Fruit fly (Drosophila melanogaster) whole organism, pupa: ENCODE data around the gene Agpat4.

Source experiments
- CG10348 ChIP-seq: fragments of 200-800 bp; sonication (Bioruptor generic); IDR thresholded peaks from 2 replicates; pipeline ENCODE4 v1.3.6; 2022; ENCODE audit warnings: missing biosample characterization, missing genetic modification characterization
- CG12605 ChIP-seq: fragments of 200-800 bp; sonication (Bioruptor generic); IDR thresholded peaks from 2 replicates; pipeline ENCODE4 v1.3.6; 2022; ENCODE audit warnings: missing biosample characterization, missing genetic modification characterization
- CG13204 ChIP-seq: fragments of 200-800 bp; sonication (Bioruptor generic); optimal IDR thresholded peaks from 2 replicates; lab custom pipeline; 2018; ENCODE audit warnings: missing biosample characterization, mild to moderate bottlenecking, missing genetic modification characterization, moderate library complexity
- CG14655 ChIP-seq: fragments of 200-800 bp; sonication (Bioruptor generic); optimal IDR thresholded peaks from 3 replicates; lab custom pipeline; 2017; ENCODE audit warnings: mild to moderate bottlenecking, missing biosample characterization, missing genetic modification reagents, missing genetic modification characterization
- CG15710 ChIP-seq: fragments of 200-800 bp; sonication (Bioruptor generic); optimal IDR thresholded peaks from 2 replicates; lab custom pipeline; 2018; ENCODE audit warnings: missing biosample characterization, mild to moderate bottlenecking, missing genetic modification characterization, moderate library complexity
- CG17806 ChIP-seq: fragments of 200-800 bp; sonication (Bioruptor generic); optimal IDR thresholded peaks from 2 replicates; lab custom pipeline; 2018; ENCODE audit warnings: missing biosample characterization, mild to moderate bottlenecking, missing genetic modification characterization, moderate library complexity
- CG32121 ChIP-seq: fragments of 200-800 bp; sonication (Bioruptor generic); IDR thresholded peaks from 2 replicates; pipeline ENCODE4 v1.3.6; 2022; ENCODE audit warnings: missing biosample characterization, missing genetic modification characterization
- CG34367 ChIP-seq: fragments of 200-800 bp; sonication (Bioruptor generic); optimal IDR thresholded peaks from 2 replicates; lab custom pipeline; 2018; ENCODE audit warnings: missing biosample characterization, mild to moderate bottlenecking, missing genetic modification characterization
- CG4496 ChIP-seq: fragments of 200-800 bp; sonication (Bioruptor generic); IDR thresholded peaks from 3 replicates; pipeline ENCODE4 v1.3.6; 2022; ENCODE audit warnings: missing biosample characterization, missing genetic modification characterization
- CG8159 ChIP-seq: fragments of 200-800 bp; sonication (Bioruptor generic); optimal IDR thresholded peaks from 3 replicates; lab custom pipeline; 2018; ENCODE audit warnings: missing biosample characterization, mild to moderate bottlenecking, missing genetic modification characterization, moderate library complexity
- CG8301 ChIP-seq: fragments of 200-800 bp; sonication (Bioruptor generic); optimal IDR thresholded peaks from 2 replicates; lab custom pipeline; 2018; ENCODE audit warnings: missing biosample characterization, mild to moderate bottlenecking, missing genetic modification characterization
- CG9948 ChIP-seq: fragments of 200-800 bp; sonication (Bioruptor generic); optimal IDR thresholded peaks from 2 replicates; lab custom pipeline; 2018; ENCODE audit warnings: missing biosample characterization, mild to moderate bottlenecking, missing genetic modification characterization, moderate library complexity
- D1 ChIP-seq: fragments of 200-800 bp; sonication (Bioruptor generic); optimal IDR thresholded peaks from 2 replicates; lab custom pipeline; 2018; ENCODE audit warnings: missing biosample characterization, mild to moderate bottlenecking, missing genetic modification characterization, moderate library complexity
- EcR ChIP-seq: fragments of 200-800 bp; sonication (Bioruptor generic); optimal IDR thresholded peaks from 3 replicates; lab custom pipeline; 2019; ENCODE audit warnings: missing biosample characterization, missing genetic modification characterization, mild to moderate bottlenecking, moderate library complexity, missing genetic modification reagents
- Ets98B ChIP-seq: fragments of 200-800 bp; sonication (Bioruptor generic); IDR thresholded peaks from 2 replicates; pipeline ENCODE4 v1.3.6; 2022; ENCODE audit warnings: missing biosample characterization, missing genetic modification characterization
- Pif1A ChIP-seq: fragments of 200-800 bp; sonication (Bioruptor generic); optimal IDR thresholded peaks from 3 replicates; lab custom pipeline; 2016; ENCODE audit warnings: missing biosample characterization, missing genetic modification characterization
- Pif1B ChIP-seq: fragments of 200-800 bp; sonication (Bioruptor generic); optimal IDR thresholded peaks from 3 replicates; lab custom pipeline; 2016; ENCODE audit warnings: missing biosample characterization, missing genetic modification characterization
- Snoo ChIP-seq: fragments of 200-800 bp; sonication (Bioruptor generic); optimal IDR thresholded peaks from 3 replicates; lab custom pipeline; 2017; ENCODE audit warnings: missing biosample characterization, mild to moderate bottlenecking, missing genetic modification characterization, inconsistent platforms
- fd96Ca ChIP-seq: fragments of 200-800 bp; sonication (Bioruptor generic); IDR thresholded peaks from 3 replicates; pipeline ENCODE4 v1.3.6; 2022; ENCODE audit warnings: missing biosample characterization, missing genetic modification characterization
- gl ChIP-seq: fragments of 200-800 bp; sonication (Bioruptor generic); optimal IDR thresholded peaks from 2 replicates; lab custom pipeline; 2018; ENCODE audit warnings: missing biosample characterization, mild to moderate bottlenecking, missing genetic modification characterization
- rn ChIP-seq: fragments of 200-800 bp; sonication (Bioruptor generic); IDR thresholded peaks from 2 replicates; pipeline ENCODE4 v1.3.6; 2022; ENCODE audit warnings: missing biosample characterization, missing genetic modification characterization

Gene Agpat4

DNA sequence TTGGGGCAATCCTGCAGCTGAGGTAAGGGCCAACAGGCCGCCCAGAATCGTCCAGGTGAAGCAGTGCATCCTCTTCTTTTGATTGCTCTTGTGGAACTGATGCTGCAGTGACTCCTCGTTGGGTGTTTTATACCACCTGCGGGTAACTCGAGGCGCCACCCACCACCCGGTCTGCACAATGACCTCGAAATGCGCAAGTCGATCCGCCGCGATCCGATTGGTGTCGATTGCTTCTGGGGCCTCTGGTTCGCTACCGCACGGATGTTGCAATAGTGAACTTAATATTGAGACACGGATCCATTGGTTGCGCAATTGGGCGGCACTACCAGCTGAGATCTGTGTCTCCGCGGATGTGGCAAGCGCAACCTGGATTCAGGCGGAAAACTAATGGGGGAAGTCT lies 14.1 kb downstream of the Agpat4 start, which contains the start of gene Cpr72Ec:
Gene Cpr72Ec (minus strand): TSS at position 101 of the 400 bp plus-strand sequence.
- TF ChIP-seq CG14655 (GFP tag; lab: Kevin White, UChicago) (no peak), CG12605 (GFP tag; lab: Robert Waterston, UW) (no peak), D1 (tag; lab: Kevin White, UChicago) (no peak), CG17806 (tag; lab: Kevin White, UChicago) (no peak), CG4496 (no peak), CG8159 (no peak), gl (tag; lab: Kevin White, UChicago) (no peak), EcR (GFP tag; lab: Kevin White, UChicago) (no peak), rn (GFP tag; lab: Robert Waterston, UW) (no peak), Ets98B (GFP tag; lab: Robert Waterston, UW) (no peak), CG13204 (GFP tag; lab: Kevin White, UChicago) (no peak)

DNA sequence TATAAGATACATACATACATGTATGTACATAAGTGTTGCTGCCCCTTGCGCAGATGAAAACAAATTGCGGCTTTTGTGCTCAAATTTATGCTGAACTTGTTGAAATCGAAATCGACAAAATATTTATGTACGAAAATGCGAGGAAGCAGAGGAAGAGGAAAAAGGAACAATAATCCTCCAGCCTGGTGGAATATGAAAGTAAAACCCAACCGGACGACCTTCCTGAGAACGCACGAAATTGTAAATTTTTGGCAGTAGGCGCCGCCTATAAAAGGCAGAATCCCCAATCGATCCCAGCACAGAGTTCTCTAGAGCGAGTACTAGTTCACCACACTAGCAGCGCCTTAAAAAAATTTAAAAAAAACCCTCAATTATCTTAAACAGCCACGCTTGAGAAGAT lies 16.8 kb downstream of the Agpat4 start, which contains the start of gene Cpr72Eb:
Gene Cpr72Eb (plus strand): TSS at position 301 of the 400 bp plus-strand sequence.
- TF ChIP-seq fd96Ca (no peak), Pif1A (no peak), CG9948 (tag; lab: Kevin White, UChicago) (no peak), rn (GFP tag; lab: Robert Waterston, UW) (no peak), CG15710 (tag; lab: Kevin White, UChicago) (no peak), CG14655 (GFP tag; lab: Kevin White, UChicago) (no peak), Pif1B (no peak), CG17806 (tag; lab: Kevin White, UChicago) (no peak), Ets98B (GFP tag; lab: Robert Waterston, UW) (no peak), gl (tag; lab: Kevin White, UChicago) (no peak), D1 (tag; lab: Kevin White, UChicago) (no peak), CG8159 (no peak), CG13204 (GFP tag; lab: Kevin White, UChicago) (no peak), CG10348 (no peak), CG8301 (tag; lab: Kevin White, UChicago) (no peak), CG4496 (no peak), CG34367 (tag; lab: Kevin White, UChicago) (no peak), CG32121 (no peak)
- TF ChIP-seq, all 21 proteins: peak for 0

DNA sequence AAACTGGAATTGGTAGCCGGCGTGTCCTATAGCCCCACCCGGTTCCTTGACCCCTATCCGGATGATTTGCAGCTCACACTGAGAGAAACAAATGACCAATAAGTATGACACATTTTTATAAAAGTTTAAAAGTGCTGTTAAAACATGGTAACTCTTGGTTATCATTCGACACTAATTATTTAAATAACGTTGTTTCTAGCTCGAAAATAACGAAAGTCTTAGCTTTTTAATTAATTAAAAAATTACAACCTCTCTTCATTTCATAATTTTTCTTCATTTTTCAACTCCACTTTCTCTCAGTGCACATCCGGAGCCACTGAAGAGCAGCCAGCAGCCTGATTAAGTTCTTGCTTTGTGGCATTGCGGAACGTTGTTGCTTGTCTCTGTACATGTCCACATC lies 17.2 kb downstream of the Agpat4 start:
- peak; percentile 90 for TF ChIP-seq CG17806 (tag; lab: Kevin White, UChicago)
- TF ChIP-seq fd96Ca, result no peak
- TF ChIP-seq Snoo (tag; lab: Kevin White, UChicago), result peak; percentile 81
- TF ChIP-seq CG8159, result peak; percentile 92
- peak; percentile 75 for TF ChIP-seq CG8301 (tag; lab: Kevin White, UChicago)
- no peak for TF ChIP-seq Ets98B (GFP tag; lab: Robert Waterston, UW)
- TF ChIP-seq gl (tag; lab: Kevin White, UChicago), result peak; percentile 76
- TF ChIP-seq Pif1A, result peak; percentile 81
- TF ChIP-seq CG13204 (GFP tag; lab: Kevin White, UChicago), result no peak
- peak; percentile 85 for TF ChIP-seq CG14655 (GFP tag; lab: Kevin White, UChicago)
- TF ChIP-seq CG12605 (GFP tag; lab: Robert Waterston, UW), result peak; percentile 44; the same call in 1 of the 2 replicates
- no peak for TF ChIP-seq rn (GFP tag; lab: Robert Waterston, UW)
- TF ChIP-seq Pif1B, result peak; percentile 86
- peak; percentile 85 for TF ChIP-seq D1 (tag; lab: Kevin White, UChicago)
- peak; percentile 90 for TF ChIP-seq CG15710 (tag; lab: Kevin White, UChicago)
- peak; percentile 87 for TF ChIP-seq CG9948 (tag; lab: Kevin White, UChicago)
- TF ChIP-seq EcR (GFP tag; lab: Kevin White, UChicago), result peak; percentile 96
- TF ChIP-seq CG34367 (tag; lab: Kevin White, UChicago), result peak; percentile 85
- TF ChIP-seq CG32121, result 0 out of 2 replicates have a peak, but pooled peaks have one; percentile 24
- 0 out of 3 replicates have a peak, but pooled peaks have one; percentile 21 for TF ChIP-seq CG4496
- no peak for TF ChIP-seq CG10348

DNA sequence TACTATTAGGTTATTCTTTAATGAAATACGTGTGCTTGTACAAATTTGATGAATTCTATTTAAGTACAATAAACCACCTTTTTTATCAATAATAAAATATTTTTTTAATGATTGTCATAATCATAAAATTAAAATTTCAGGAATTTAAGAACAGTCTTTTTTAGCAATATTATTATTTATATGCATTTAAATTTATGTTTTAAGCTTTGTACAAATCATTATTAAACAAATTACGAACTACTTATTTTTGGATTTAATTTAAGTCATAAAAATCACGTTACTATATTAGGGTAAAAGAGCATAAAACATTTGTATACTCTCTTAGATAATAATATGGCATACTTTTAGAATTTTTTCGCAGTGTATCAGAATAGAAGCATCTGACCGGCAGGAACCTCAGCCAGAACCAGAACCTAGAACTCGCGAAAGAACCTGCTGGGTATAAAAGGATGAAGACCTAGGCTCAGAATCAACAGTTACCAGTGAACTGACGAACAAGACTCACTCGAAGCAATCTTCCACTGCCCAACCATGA lies 19.2 kb downstream of the Agpat4 start, which contains the start of gene Cpr72Ea:
Gene Cpr72Ea (plus strand): TSS at position 485 of the 535 bp plus-strand sequence.
- TF ChIP-seq CG10348 (no peak), CG17806 (tag; lab: Kevin White, UChicago) (peak; percentile 6), Pif1B (no peak), CG32121 (no peak), fd96Ca (no peak), CG34367 (tag; lab: Kevin White, UChicago) (peak; percentile 17), CG13204 (GFP tag; lab: Kevin White, UChicago) (no peak), CG12605 (GFP tag; lab: Robert Waterston, UW) (no peak), D1 (tag; lab: Kevin White, UChicago) (peak; percentile 49), CG8159 (peak; percentile 72), EcR (GFP tag; lab: Kevin White, UChicago) (no peak), CG9948 (tag; lab: Kevin White, UChicago) (peak; percentile 73), Snoo (tag; lab: Kevin White, UChicago) (no peak), CG15710 (tag; lab: Kevin White, UChicago) (peak; percentile 55), CG14655 (GFP tag; lab: Kevin White, UChicago) (peak; percentile 39)

DNA sequence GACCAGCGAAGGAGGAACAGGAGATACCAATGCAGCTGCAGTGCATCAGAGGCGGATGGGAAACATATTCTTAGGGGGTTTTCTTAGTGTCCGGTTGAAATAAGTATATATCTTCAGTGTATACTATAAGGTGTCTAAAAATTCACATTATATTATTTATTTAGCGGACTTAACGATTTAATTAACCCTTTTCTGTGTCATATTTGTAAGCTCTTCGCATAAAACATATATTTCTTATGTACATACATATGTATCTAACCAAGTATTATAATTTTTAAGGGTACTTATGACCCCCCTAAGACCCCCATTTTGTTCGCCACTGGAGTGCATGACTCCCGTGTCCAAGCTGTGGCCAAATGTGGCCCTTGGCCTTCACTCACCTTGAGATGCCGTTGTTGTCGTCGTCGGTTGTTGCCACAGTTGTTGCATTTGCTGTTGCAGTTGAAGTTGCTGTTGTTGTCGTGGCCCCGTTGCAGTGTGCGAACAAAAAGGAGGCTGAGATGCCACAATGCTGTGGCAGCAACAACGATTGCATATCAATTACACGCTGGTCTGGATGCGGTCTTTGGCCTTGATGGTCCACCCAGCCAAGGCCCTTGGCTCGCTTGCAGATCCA lies 20.1 kb downstream of the Agpat4 start:
- TF ChIP-seq CG13204 (GFP tag; lab: Kevin White, UChicago) (peak; percentile 90), CG8301 (tag; lab: Kevin White, UChicago) (peak; percentile 67), CG14655 (GFP tag; lab: Kevin White, UChicago) (peak; percentile 83), CG12605 (GFP tag; lab: Robert Waterston, UW) (no peak), Ets98B (GFP tag; lab: Robert Waterston, UW) (no peak), fd96Ca (0 out of 3 replicates have a peak, but pooled peaks have one; percentile 22), Pif1B (peak; percentile 84), EcR (GFP tag; lab: Kevin White, UChicago) (peak; percentile 91), CG17806 (tag; lab: Kevin White, UChicago) (peak; percentile 94), CG8159 (peak; percentile 98), Snoo (tag; lab: Kevin White, UChicago) (peak; percentile 73), rn (GFP tag; lab: Robert Waterston, UW) (no peak), CG15710 (tag; lab: Kevin White, UChicago) (peak; percentile 97), CG9948 (tag; lab: Kevin White, UChicago) (peak; percentile 98), CG4496 (no peak), Pif1A (peak; percentile 83), D1 (tag; lab: Kevin White, UChicago) (peak; percentile 93), CG32121 (no peak), CG34367 (tag; lab: Kevin White, UChicago) (peak; percentile 95), CG10348 (no peak), gl (tag; lab: Kevin White, UChicago) (peak; percentile 86)
